Fruit fly (Drosophila melanogaster): ENCODE data around the gene Osi23.

DNA sequence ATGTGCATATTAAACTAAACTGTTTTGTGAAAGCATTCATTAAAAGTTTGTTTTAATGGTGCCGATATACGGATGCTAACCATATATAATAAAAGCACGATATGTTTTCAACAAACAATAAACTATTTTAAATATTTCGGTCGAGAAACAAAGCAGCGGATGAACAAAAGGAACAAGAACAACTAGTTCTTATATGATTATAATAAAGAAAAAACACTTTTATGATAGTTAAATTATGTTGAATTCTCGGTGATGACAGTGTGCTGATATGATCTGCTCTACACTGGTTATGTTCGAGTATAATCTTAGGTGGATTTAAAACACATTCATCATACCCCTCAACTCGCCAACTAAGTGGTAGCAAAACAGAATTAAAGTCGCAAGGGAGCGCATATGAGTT is 31.1 kb upstream of the Osi23 start:
- TF ChIP-seq oc (tag; optimal IDR thresholded peaks at IDR 0.05) (no peak), CG6854 (GFP tag; optimal IDR thresholded peaks at IDR 0.05) (no peak)

All from whole organism, embryonic.